Worm (Caenorhabditis elegans) whole organism, young adult: ENCODE data around the gene gcsh-1.

Source experiments
- B0035.1 ChIP-seq: sonication (generic microtip); optimal IDR thresholded peaks from 2 replicates; lab custom pipeline; 2016; ENCODE audit warnings: missing genetic modification characterization, mild to moderate bottlenecking, missing compliant biosample characterization, missing genotype, missing genetic modification reagents
- B0336.3 ChIP-seq: fragments of 200-800 bp; sonication (Bioruptor generic); IDR thresholded peaks from 2 replicates; pipeline ENCODE4 v1.3.6; 2022; ENCODE audit warnings: missing genetic modification characterization, missing compliant biosample characterization
- C06A6.2 ChIP-seq: fragments of 200-800 bp; sonication (Bioruptor generic); conservative IDR thresholded peaks from 2 replicates; pipeline ENCODE4 v1.3.6; 2022; ENCODE audit warnings: missing genetic modification characterization, missing compliant biosample characterization
- F23B12.7 ChIP-seq: sonication (generic microtip); optimal IDR thresholded peaks from 2 replicates; lab custom pipeline; 2017; ENCODE audit warnings: missing genetic modification characterization, mild to moderate bottlenecking, missing compliant biosample characterization, antibody characterized with exemption, moderate library complexity; ENCODE audit not compliant: insufficient read depth
- F39B2.1 ChIP-seq: fragments of 200-800 bp; sonication (Bioruptor generic); IDR thresholded peaks from 2 replicates; pipeline ENCODE4 v1.3.6; 2022; ENCODE audit warnings: missing genetic modification reagents, missing genetic modification characterization, missing compliant biosample characterization
- F52B5.7 ChIP-seq: sonication (generic microtip); optimal IDR thresholded peaks from 2 replicates; lab custom pipeline; 2016; ENCODE audit warnings: mild to moderate bottlenecking, missing genetic modification characterization, missing compliant biosample characterization
- F57C9.4 ChIP-seq: sonication (generic microtip); optimal IDR thresholded peaks from 2 replicates; lab custom pipeline; 2017; ENCODE audit warnings: mild to moderate bottlenecking, missing genetic modification characterization, missing compliant biosample characterization
- K11D2.4 ChIP-seq: fragments of 200-800 bp; sonication (Bioruptor generic); IDR thresholded peaks from 2 replicates; pipeline ENCODE4 v1.3.6; 2022; ENCODE audit warnings: missing genetic modification reagents, missing genetic modification characterization, missing compliant biosample characterization
- K12H6.12 ChIP-seq: fragments of 200-800 bp; sonication (Bioruptor generic); optimal IDR thresholded peaks from 2 replicates; lab custom pipeline; 2018; ENCODE audit warnings: mild to moderate bottlenecking, missing genetic modification characterization, missing compliant biosample characterization
- ama-1 ChIP-seq, 3 experiments: fragments of 150-350 bp in 1 of 3; sonication (generic microtip) in 2 of 3; optimal IDR thresholded peaks; 2 replicates each; lab custom pipeline; 2014 to 2018; ENCODE audit warnings: missing biosample characterization in 2 of 3, missing genetic modification characterization in 2 of 3, missing genetic modification reagents in 2 of 3
- aptf-2 ChIP-seq: fragments of 200-800 bp; sonication (Bioruptor generic); conservative IDR thresholded peaks from 2 replicates; pipeline ENCODE4 v1.3.6; 2022; ENCODE audit warnings: missing genetic modification reagents, missing genetic modification characterization, missing compliant biosample characterization
- atf-7 ChIP-seq: sonication (generic microtip); optimal IDR thresholded peaks from 2 replicates; lab custom pipeline; 2017; ENCODE audit warnings: mild to moderate bottlenecking, missing genetic modification characterization, missing compliant biosample characterization
- ccch-3 ChIP-seq: fragments of 200-800 bp; sonication (Bioruptor generic); optimal IDR thresholded peaks from 2 replicates; lab custom pipeline; 2018; ENCODE audit warnings: mild to moderate bottlenecking, missing genetic modification characterization, missing compliant biosample characterization
- ceh-27 ChIP-seq: fragments of 200-800 bp; sonication (Bioruptor generic); optimal IDR thresholded peaks from 2 replicates; lab custom pipeline; 2018; ENCODE audit warnings: mild to moderate bottlenecking, missing genetic modification characterization, moderate library complexity, missing compliant biosample characterization
- chd-7 ChIP-seq: sonication (generic microtip); optimal IDR thresholded peaks from 2 replicates; lab custom pipeline; 2016; ENCODE audit warnings: mild to moderate bottlenecking, missing genetic modification characterization, moderate library complexity, missing compliant biosample characterization
- dox-1 ChIP-seq: fragments of 200-800 bp; sonication (Bioruptor generic); IDR thresholded peaks from 2 replicates; pipeline ENCODE4 v1.3.6; 2022; ENCODE audit warnings: missing genetic modification reagents, missing genetic modification characterization, missing compliant biosample characterization
- egl-18 ChIP-seq: fragments of 200-800 bp; sonication (Bioruptor generic); IDR thresholded peaks from 2 replicates; pipeline ENCODE4 v1.3.6; 2022; ENCODE audit warnings: missing genetic modification reagents, missing genetic modification characterization, missing compliant biosample characterization
- egl-44 ChIP-seq: fragments of 200-800 bp; sonication (Bioruptor generic); IDR thresholded peaks from 2 replicates; pipeline ENCODE4 v1.3.6; 2022; ENCODE audit warnings: missing genetic modification reagents, missing genetic modification characterization, missing compliant biosample characterization
- ets-4 ChIP-seq: fragments of 200-800 bp; sonication (Bioruptor generic); optimal IDR thresholded peaks from 2 replicates; lab custom pipeline; 2018; ENCODE audit warnings: mild to moderate bottlenecking, missing genetic modification characterization, missing compliant biosample characterization
- hmg-1.2 ChIP-seq: fragments of 200-800 bp; sonication (Bioruptor generic); IDR thresholded peaks from 2 replicates; pipeline ENCODE4 v1.3.6; 2022; ENCODE audit warnings: missing genetic modification reagents, missing genetic modification characterization, missing compliant biosample characterization
- let-526 ChIP-seq: fragments of 200-800 bp; sonication (Bioruptor generic); IDR thresholded peaks from 2 replicates; pipeline ENCODE4 v1.3.6; 2022; ENCODE audit warnings: missing genetic modification reagents, missing genetic modification characterization, missing compliant biosample characterization
- lin-26 ChIP-seq: fragments of 200-800 bp; sonication (Bioruptor generic); IDR thresholded peaks from 2 replicates; pipeline ENCODE4 v1.3.6; 2022; ENCODE audit warnings: missing genetic modification reagents, missing genetic modification characterization, missing compliant biosample characterization
- lin-35 ChIP-seq, 3 experiments: fragments of 150-350 bp in 2 of 3; sonication (generic microtip) in 1 of 3; optimal IDR thresholded peaks; 2 replicates each; lab custom pipeline; 2014 to 2018; ENCODE audit warnings: missing biosample characterization in 3 of 3, missing genetic modification characterization in 3 of 3, missing genetic modification reagents in 3 of 3
- lin-40 ChIP-seq: sonication (generic microtip); optimal IDR thresholded peaks from 2 replicates; lab custom pipeline; 2016; ENCODE audit warnings: missing genetic modification characterization, mild to moderate bottlenecking, missing compliant biosample characterization, missing genotype, missing genetic modification reagents
- mcd-1 ChIP-seq: fragments of 200-800 bp; sonication (Bioruptor generic); IDR thresholded peaks from 2 replicates; pipeline ENCODE4 v1.3.6; 2022; ENCODE audit warnings: missing genetic modification reagents, missing genetic modification characterization, missing compliant biosample characterization
- nfya-2 ChIP-seq: fragments of 200-800 bp; sonication (Bioruptor generic); IDR thresholded peaks from 2 replicates; pipeline ENCODE4 v1.3.6; 2022; ENCODE audit warnings: missing genetic modification reagents, missing genetic modification characterization, missing compliant biosample characterization
- nfyb-1 ChIP-seq: fragments of 200-800 bp; sonication (Bioruptor generic); IDR thresholded peaks from 2 replicates; pipeline ENCODE4 v1.3.6; 2022; ENCODE audit warnings: missing genetic modification reagents, missing genetic modification characterization, missing compliant biosample characterization
- nhr-80 ChIP-seq: sonication (generic microtip); optimal IDR thresholded peaks from 2 replicates; lab custom pipeline; 2016; ENCODE audit warnings: missing genetic modification characterization, missing compliant biosample characterization
- pbrm-1 ChIP-seq: fragments of 200-800 bp; sonication (Bioruptor generic); IDR thresholded peaks from 2 replicates; pipeline ENCODE4 v1.3.6; 2022; ENCODE audit warnings: missing genetic modification reagents, missing genetic modification characterization, missing compliant biosample characterization
- rcor-1 ChIP-seq: fragments of 200-800 bp; sonication (Bioruptor generic); IDR thresholded peaks from 2 replicates; pipeline ENCODE4 v1.3.6; 2022; ENCODE audit warnings: missing genetic modification reagents, missing genetic modification characterization, missing compliant biosample characterization
- repo-1 ChIP-seq: sonication (generic microtip); optimal IDR thresholded peaks from 2 replicates; lab custom pipeline; 2017; ENCODE audit warnings: mild to moderate bottlenecking, missing genetic modification characterization, missing compliant biosample characterization
- snpc-3.4 ChIP-seq: sonication (generic microtip); optimal IDR thresholded peaks from 2 replicates; lab custom pipeline; 2017; ENCODE audit warnings: missing genetic modification characterization, mild to moderate bottlenecking, missing compliant biosample characterization, antibody characterized with exemption, moderate library complexity, missing genotype, missing genetic modification reagents
- snpc-4 ChIP-seq, 5 experiments: fragments of 150-350 bp in 1 of 5; sonication (generic microtip) in 4 of 5; optimal IDR thresholded peaks; 2 replicates each; lab custom pipeline; 2014 to 2018; ENCODE audit warnings: missing genetic modification characterization in 5 of 5, missing biosample characterization in 3 of 5, antibody characterized with exemption in 2 of 5, mild to moderate bottlenecking in 2 of 5, missing compliant biosample characterization in 2 of 5, missing genotype in 2 of 5, moderate library complexity in 2 of 5, missing genetic modification reagents in 1 of 5
- tbp1 ChIP-seq: fragments of 200-800 bp; sonication (Bioruptor generic); optimal IDR thresholded peaks from 2 replicates; lab custom pipeline; 2018; ENCODE audit warnings: mild to moderate bottlenecking, missing genetic modification characterization, missing compliant biosample characterization
- tbx-9 ChIP-seq: sonication (generic microtip); optimal IDR thresholded peaks from 2 replicates; lab custom pipeline; 2016; ENCODE audit warnings: borderline replicate concordance, missing genetic modification characterization, inconsistent platforms, missing compliant biosample characterization
- unc-62 ChIP-seq: fragments of 150-350 bp; optimal IDR thresholded peaks from 2 replicates; lab custom pipeline; 2014; ENCODE audit warnings: missing biosample characterization, missing genetic modification reagents, missing genetic modification characterization
- ztf-18 ChIP-seq: sonication (generic microtip); optimal IDR thresholded peaks from 2 replicates; lab custom pipeline; 2016; ENCODE audit warnings: missing genotype, mild to moderate bottlenecking, missing genetic modification characterization, missing compliant biosample characterization
- ztf-6 ChIP-seq: fragments of 200-800 bp; sonication (Bioruptor generic); IDR thresholded peaks from 2 replicates; pipeline ENCODE4 v1.3.6; 2022; ENCODE audit warnings: missing genetic modification reagents, missing genetic modification characterization, missing compliant biosample characterization

The gcsh-1 gene

DNA sequence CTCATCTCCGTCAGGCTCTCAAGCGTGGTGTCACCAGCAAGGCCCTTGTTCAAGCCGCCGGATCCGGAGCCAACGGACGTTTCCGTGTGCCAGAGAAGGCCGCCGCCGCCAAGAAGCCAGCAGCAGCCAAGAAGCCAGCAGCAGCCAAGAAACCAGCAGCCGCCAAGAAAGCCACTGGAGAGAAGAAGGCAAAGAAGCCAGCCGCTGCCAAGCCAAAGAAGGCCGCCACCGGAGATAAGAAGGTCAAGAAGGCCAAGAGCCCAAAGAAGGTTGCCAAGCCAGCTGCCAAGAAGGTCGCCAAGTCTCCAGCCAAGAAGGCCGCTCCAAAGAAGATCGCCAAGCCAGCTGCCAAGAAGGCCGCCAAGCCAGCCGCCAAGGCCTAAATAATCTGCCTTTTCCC lies 24.4 kb downstream of the gcsh-1 start (continued):
- no peak for TF ChIP-seq K11D2.4 (GFP tag; lab: Robert Waterston, UW)
- TF ChIP-seq B0336.3 (GFP tag; lab: Robert Waterston, UW), result no peak
- TF ChIP-seq nfya-2 (GFP tag; lab: Robert Waterston, UW), result 0 out of 2 replicates have a peak, but pooled peaks have one; percentile 61
- no peak for TF ChIP-seq ceh-27 (GFP tag; lab: Kevin White, UChicago)
- no peak for TF ChIP-seq B0035.1 (tag; lab: Kevin White, UChicago)
- TF ChIP-seq tbx-9 (tag; lab: Kevin White, UChicago), result no peak
- TF ChIP-seq unc-62 (GFP tag; lab: Kevin White, UChicago), result no peak
- no peak for TF ChIP-seq ccch-3 (GFP tag; lab: Kevin White, UChicago)
- TF ChIP-seq snpc-3.4 (tag; lab: Kevin White, UChicago), result no peak

DNA sequence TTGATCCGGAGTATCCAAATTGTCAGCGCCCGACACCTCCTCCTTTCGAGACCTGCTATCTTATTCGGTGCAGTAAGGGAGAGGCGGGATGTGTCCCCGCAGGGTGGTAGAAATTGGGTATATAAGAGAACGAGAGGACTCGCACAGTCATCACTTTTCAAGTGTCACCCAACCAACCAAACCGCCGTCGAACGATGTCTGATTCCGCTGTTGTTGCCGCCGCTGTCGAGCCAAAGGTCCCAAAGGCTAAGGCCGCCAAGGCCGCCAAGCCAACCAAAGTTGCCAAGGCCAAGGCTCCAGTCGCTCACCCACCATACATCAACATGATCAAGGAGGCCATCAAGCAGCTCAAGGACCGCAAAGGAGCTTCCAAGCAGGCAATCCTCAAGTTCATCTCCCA lies 24.9 kb downstream of the gcsh-1 start, which contains the start of gene his-24:
TSS of gene his-24 (plus strand) at position 150 of the 400 bp plus-strand sequence.
- TF ChIP-seq ztf-18 (tag; lab: Kevin White, UChicago) (peak; percentile 17), ceh-27 (GFP tag; lab: Kevin White, UChicago) (peak; percentile 77), mcd-1 (GFP tag; lab: Robert Waterston, UW) (peak; percentile 44; the same call in 1 of the 2 replicates), lin-26 (0 out of 2 replicates have a peak, but pooled peaks have one; percentile 8), ets-4 (GFP tag; lab: Kevin White, UChicago) (no peak), ama-1 (optimal IDR thresholded peaks at IDR 0.05; lab: Kevin White, UChicago) (peak; percentile 24), ama-1 (GFP tag; optimal IDR thresholded peaks at IDR 0.05; lab: Kevin White, UChicago) (no peak), egl-18 (GFP tag; lab: Robert Waterston, UW) (peak; percentile 5; the same call in 1 of the 2 replicates), dox-1 (peak; percentile 71), hmg-1.2 (peak; percentile 35; the same call in 1 of the 2 replicates), snpc-4 (GFP tag; optimal IDR thresholded peaks at IDR 0.05; lab: Kevin White, UChicago) (no peak), snpc-4 (tag; optimal IDR thresholded peaks at IDR 0.05; lab: Kevin White, UChicago) (peak in 2 of 4 experiments; percentile 5 to 58), F39B2.1 (GFP tag; lab: Robert Waterston, UW) (peak; percentile 99), repo-1 (tag; lab: Kevin White, UChicago) (peak; percentile 3), K11D2.4 (GFP tag; lab: Robert Waterston, UW) (peak; percentile 62), nhr-80 (tag; lab: Kevin White, UChicago) (peak; percentile 37), chd-7 (tag; lab: Kevin White, UChicago) (peak; percentile 16), egl-44 (GFP tag; lab: Robert Waterston, UW) (no peak), rcor-1 (GFP tag; lab: Robert Waterston, UW) (no peak), atf-7 (tag; lab: Kevin White, UChicago) (peak; percentile 13), lin-35 (GFP tag; optimal IDR thresholded peaks at IDR 0.05; lab: Kevin White, UChicago) (no peak), lin-40 (tag; lab: Kevin White, UChicago) (peak; percentile 78), ztf-6 (GFP tag; lab: Robert Waterston, UW) (0 out of 2 replicates have a peak, but pooled peaks have one; percentile 43), F23B12.7 (tag; lab: Kevin White, UChicago) (peak; percentile 36), K12H6.12 (tag; lab: Kevin White, UChicago) (peak; percentile 64), nfyb-1 (GFP tag; lab: Robert Waterston, UW) (peak; percentile 55; the same call in 1 of the 2 replicates), C06A6.2 (no peak), F52B5.7 (tag; lab: Kevin White, UChicago) (no peak), pbrm-1 (GFP tag; lab: Robert Waterston, UW) (peak; percentile 97), tbp1 (GFP tag; lab: Kevin White, UChicago) (peak; percentile 67), aptf-2 (no peak), F57C9.4 (tag; lab: Kevin White, UChicago) (no peak), let-526 (GFP tag; lab: Robert Waterston, UW) (0 out of 2 replicates have a peak, but pooled peaks have one; percentile 11)
